Fruit fly (Drosophila melanogaster) whole organism, larva: ENCODE measurements around the gene MED11.

Source experiments
- noc ChIP-seq: fragments of 200-800 bp; sonication (Bioruptor generic); optimal IDR thresholded peaks from 3 replicates; lab custom pipeline; 2019; ENCODE audit warnings: missing biosample characterization, mild to moderate bottlenecking, missing genetic modification characterization, moderate library complexity

Gene MED11

DNA sequence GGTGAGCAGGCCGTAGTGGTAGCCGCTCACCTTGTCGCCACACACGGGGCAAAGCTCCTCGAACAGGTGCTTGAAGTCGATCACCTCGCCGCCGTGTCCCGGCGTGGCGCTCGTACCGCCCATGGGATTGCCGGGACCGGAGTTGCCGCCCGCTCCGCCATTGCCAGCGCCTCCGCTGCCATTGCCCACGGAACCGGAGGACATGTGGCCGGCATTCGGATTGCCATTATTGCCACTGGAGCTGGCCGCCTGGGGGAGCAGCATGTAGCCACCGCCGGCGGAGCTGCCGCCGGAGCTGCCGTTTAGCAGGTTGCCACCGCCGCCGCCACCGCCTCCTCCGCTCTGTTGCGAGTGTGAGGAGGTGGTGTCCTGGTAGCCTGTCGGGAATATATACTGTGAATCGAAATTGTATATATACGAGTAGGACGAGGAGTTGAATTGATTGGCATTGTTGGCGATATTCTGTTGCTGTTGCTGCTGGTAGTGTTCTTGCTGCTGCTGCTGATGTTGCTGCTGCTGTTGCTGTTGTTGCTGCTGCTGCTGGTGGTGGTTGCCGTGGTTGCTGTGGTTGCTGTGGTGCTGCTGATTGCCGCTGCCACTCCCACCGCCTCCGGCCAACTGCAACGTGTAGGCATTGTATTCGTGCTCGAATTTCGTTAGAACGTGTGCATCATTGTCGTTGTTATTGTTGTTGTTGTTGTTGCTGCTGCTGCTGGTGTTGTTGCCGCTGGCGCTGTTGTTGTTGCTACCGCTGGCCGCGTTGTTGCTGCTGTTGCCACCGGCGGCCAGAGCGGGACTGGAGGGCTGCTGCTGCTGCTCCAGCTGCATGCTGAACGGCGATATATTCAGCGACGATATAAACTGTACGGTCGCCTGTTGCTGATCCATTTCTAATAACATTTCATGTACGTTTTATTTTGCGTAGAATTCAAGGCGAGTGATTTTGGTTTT is 18.1 kb downstream of the MED11 start:
- TF ChIP-seq noc (tag; lab: Kevin White, UChicago) = no peak

dm6 chr3L:18765657-18766592 is 20.3 kb downstream of the MED11 start:
- TF ChIP-seq noc (tag; lab: Kevin White, UChicago) = no peak

DNA sequence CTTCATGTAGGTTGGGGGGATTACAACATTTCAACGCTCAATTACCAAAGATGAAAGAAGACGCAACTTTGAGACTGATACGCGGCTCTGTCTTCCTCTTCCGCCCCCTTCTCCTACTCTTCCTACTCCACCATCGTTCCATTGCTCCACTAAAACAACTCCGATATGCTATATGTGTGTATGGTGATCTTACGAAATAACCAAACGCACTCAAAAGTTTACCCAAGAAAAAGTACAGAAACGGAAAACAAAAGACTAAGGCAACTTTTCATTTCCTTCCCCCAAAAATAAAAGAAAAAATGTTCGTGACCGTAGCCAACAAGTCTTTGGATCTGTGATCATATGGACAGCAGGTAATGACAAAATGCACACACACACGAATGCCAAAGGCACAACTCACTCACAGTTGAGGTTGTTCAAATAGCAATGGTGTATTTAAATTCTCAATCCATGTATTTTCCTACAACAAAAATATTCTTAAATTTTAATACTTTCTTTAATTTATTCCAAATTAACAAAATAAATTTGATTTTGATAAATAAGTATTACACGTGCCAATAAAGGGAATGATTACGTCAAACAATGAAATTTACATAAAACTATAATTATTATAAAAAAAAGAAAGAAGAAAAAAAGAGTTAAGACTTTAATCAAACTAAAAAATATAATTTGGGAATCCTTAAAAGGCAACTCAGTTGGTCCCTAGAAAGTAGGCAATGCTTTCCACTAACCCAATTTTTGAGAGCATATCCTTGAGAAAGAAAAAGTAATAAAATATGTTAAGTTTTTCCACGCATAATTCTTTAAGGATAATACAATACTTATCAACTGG is 22.5 kb downstream of the MED11 start:
- no peak for TF ChIP-seq noc (tag; lab: Kevin White, UChicago)

- TF ChIP-seq noc (tag; lab: Kevin White, UChicago) = peak; percentile 56
Observed at dm6 chr3L:18768788-18769707, 23.4 kb downstream of the MED11 start.

DNA sequence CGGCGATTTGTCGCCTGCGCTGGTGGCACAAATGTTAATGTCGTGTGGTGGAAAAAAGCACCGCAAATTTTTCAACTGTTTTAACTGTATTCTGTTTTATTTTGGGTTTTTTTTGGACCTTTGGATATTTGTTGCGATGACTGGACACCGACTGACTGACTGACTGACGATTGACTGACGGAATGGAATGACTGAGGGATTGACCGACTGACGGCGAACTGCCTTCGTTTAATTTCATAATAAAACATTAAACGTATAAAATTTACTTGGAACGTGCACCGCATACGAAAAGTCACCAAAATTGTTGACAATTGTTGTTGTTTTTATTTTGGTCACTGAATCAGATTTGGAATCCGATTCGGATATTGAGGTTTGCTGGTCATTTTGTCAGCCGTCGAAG is 24.1 kb downstream of the MED11 start:
- TF ChIP-seq noc (tag; lab: Kevin White, UChicago) = no peak

dm6 chr3L:18771095-18772013 is 25.7 kb downstream of the MED11 start:
- peak; percentile 70 for TF ChIP-seq noc (tag; lab: Kevin White, UChicago)

- TF ChIP-seq noc (tag; lab: Kevin White, UChicago) = no peak
Observed at dm6 chr3L:18772014-18772560, 26.4 kb downstream of the MED11 start.

DNA sequence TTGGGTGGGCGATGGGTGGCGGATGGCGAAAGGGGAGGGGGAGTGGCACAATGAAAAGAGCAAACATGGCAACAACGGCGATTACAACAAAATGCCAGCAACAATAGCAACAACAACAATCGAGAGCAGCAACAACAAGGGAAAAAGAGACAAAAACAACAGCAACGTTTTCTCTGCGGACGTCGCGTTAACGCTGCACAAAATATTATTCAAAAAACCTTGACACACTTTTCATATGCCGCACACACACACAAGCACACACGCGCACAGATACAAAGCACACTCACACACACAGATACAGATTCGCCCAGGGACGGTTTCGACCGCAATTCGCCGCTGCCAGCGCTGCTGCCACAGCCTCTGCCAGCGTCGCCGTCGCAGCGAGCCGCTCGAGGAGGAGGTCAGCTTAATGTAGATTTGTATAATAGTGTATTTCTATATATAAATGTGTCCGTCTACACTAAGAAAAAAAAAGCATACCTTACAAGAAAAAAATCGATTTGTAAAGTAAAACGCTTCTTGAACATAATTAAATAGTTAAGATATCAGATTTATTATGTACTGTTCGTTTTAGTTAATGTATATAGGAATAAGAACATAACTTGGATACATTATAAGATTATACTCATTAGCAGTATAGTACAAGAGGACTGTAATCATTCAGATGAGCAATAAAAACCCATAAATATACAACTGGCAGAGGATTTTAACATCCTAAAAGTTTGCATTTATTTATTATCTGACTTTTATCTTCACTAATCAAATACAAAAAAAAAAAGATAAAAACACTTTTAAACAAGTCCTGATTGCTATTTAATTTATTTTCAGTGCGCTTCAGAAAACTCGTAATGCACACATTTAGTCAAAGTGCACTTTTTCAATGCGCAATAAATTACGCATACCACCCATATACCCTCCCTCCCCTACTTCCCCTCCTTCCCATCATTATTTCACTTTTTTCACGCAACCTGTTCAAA is 36.3 kb downstream of the MED11 start:
- no peak for TF ChIP-seq noc (tag; lab: Kevin White, UChicago)

DNA sequence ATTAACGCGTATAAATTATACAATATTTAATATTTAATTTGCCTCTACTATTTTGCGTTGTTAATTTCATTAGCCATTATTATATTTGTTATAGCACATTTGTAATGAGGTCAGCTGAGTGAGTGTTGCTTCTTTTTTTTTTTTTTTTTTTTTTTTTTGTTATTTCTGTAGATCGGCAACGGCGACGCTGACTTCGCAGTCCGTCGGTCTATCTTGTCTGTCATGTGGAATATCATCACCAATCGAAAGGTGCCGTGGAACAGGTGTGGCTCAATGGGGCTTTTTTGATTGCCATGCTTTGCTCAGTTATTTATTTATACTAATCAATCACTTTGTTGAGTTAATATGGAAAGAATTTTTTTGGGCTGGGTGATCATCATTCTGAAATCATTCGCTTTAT is 37.0 kb downstream of the MED11 start:
- TF ChIP-seq noc (tag; lab: Kevin White, UChicago) = no peak

DNA sequence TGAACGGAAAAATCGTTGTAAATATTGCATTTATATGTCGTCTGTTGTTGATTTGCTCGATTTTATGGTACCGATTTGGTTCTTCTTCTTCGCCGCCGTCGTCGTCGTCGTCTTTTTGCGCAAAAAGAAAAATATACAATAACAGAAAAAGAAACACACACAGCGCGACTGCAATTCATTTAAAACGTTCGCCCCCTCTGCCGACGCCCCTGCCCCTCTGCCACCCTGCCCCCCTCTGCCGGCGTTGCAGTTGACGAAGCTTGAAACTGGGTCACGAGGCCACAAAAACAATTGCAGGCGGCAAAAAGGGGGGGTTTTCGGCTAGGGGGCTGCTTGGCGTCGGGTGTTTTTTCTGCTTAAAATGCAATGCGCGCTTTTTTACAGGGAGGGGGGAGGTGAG is 37.9 kb downstream of the MED11 start:
- TF ChIP-seq noc (tag; lab: Kevin White, UChicago) = no peak

dm6 chr3L:18784562-18784961 is 38.9 kb downstream of the MED11 start:
- no peak for TF ChIP-seq noc (tag; lab: Kevin White, UChicago)

- TF ChIP-seq noc (tag; lab: Kevin White, UChicago) = no peak
Observed at dm6 chr3L:18786066-18786426, 40.4 kb downstream of the MED11 start.
